Worm (Caenorhabditis elegans): Measurements from ENCODE around the gene moa-2.

- no peak for TF ChIP-seq fos-1 (tag; optimal IDR thresholded peaks at IDR 0.05)
- no peak for TF ChIP-seq ama-1 (optimal IDR thresholded peaks at IDR 0.05)
- TF ChIP-seq nhr-25 (tag; optimal IDR thresholded peaks at IDR 0.05): no peak
- no peak for TF ChIP-seq snpc-4 (tag; optimal IDR thresholded peaks at IDR 0.05)
These were observed 9.7 kb upstream of the moa-2 start, which contains the start of gene B0495.9 for ce11 chrII:7708540-7708939.

Measured in whole organism, L2 larva.